Fruit fly (Drosophila melanogaster) S2 (cell line): Measurements from ENCODE around the gene LManII.

Experiments used
- CG8478 ChIP-seq: fragments of >200 bp; optimal IDR thresholded peaks from 2 replicates; lab custom pipeline; 2018
- CTCF ChIP-seq, 2 experiments: fragments of >200 bp; optimal IDR thresholded peaks; 2 replicates each; lab custom pipeline; 2018

DNA sequence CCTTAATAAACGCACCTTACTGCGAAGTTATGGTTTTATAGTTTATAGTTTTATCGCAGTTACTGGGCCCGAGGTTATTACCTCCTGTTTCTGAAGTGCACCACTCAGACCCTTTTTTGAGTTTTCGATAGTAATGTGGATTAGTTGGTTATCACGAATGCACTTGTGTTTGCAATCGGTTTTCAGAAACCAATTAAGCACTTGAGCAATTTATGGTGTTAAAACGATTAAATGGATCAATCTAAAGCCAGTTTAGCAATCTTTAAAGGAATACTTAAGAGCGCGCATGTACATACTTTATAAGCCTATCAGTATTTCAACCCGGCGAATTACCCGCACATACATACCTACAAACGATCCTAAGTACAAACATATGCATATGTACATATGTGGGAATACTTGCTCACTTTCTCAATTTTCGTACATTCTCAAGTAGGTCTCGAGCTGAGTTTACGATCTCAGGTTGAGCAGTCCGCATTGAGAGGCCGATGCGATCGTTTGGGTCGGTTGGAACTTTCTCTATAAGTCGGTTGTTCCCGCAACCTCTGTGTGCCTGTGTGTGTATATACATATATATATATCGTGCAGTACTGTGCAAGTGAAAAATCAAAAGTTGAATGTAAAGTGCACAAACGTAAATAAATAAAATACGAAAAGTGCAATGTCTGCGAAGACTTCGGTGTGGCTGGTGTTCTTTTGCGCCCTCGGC is at the start of gene LManII, which contains the start of gene LManI:
- no peak for TF ChIP-seq CG8478 (lab: Kevin White, UChicago)
- TF ChIP-seq CTCF (optimal IDR thresholded peaks at IDR 0.05; lab: Kevin White, UChicago): no peak
